Worm (Caenorhabditis elegans): Measurements from ENCODE around the gene C34F6.12.

DNA sequence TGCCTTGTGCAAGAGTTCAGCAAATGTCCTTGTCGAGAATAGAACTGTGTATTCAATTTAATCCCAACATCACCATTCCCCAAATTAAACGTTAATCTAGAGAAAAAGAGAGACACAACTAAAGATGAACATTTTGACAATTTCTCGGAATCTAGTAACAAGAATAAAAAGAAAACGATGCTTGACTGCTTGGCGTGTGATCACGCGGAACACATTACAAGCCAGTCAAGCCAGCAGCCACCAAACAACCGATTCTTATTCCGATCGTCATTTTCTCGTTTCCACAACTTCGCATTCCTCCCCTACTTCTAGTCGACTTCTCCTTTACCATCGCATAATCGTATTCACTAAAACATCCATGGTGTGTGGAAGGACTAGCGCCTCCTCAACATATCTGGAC, 22.9 kb upstream of the C34F6.12 start:
- TF ChIP-seq mls-2 (tag; optimal IDR thresholded peaks at IDR 0.05) = no peak
- TF ChIP-seq elt-3 (tag; optimal IDR thresholded peaks at IDR 0.05) = no peak
- no peak for TF ChIP-seq ham-2 (GFP tag; optimal IDR thresholded peaks at IDR 0.05)
- TF ChIP-seq snpc-4 (tag; optimal IDR thresholded peaks at IDR 0.05) = no peak
- no peak for TF ChIP-seq unc-62 (GFP tag; optimal IDR thresholded peaks at IDR 0.05)
- no peak for TF ChIP-seq nhr-12 (tag; optimal IDR thresholded peaks at IDR 0.05)
- no peak for TF ChIP-seq drap-1 (GFP tag; optimal IDR thresholded peaks at IDR 0.05)
- no peak for TF ChIP-seq lin-13 (tag; optimal IDR thresholded peaks at IDR 0.05)
- no peak for TF ChIP-seq ceh-39 (tag; optimal IDR thresholded peaks at IDR 0.05)
- no peak for TF ChIP-seq nhr-2 (tag; optimal IDR thresholded peaks at IDR 0.05)
- no peak for TF ChIP-seq nhr-28 (tag; optimal IDR thresholded peaks at IDR 0.05)
- TF ChIP-seq ztf-11 (tag; optimal IDR thresholded peaks at IDR 0.05) = no peak
- TF ChIP-seq ces-1 (GFP tag; optimal IDR thresholded peaks at IDR 0.05) = no peak
- TF ChIP-seq mab-5 (tag; optimal IDR thresholded peaks at IDR 0.05) = no peak
